Worm (Caenorhabditis elegans): ENCODE data around the gene K08D12.4.

ce11 chrIV:1659978-1660377, 47.1 kb upstream of the K08D12.4 start, which contains the start of gene Y41D4B.4:
- TF ChIP-seq ztf-11 (tag; optimal IDR thresholded peaks at IDR 0.05) (no peak), lsy-2 (tag; optimal IDR thresholded peaks at IDR 0.05) (no peak), M03D4.4 (tag; optimal IDR thresholded peaks at IDR 0.05) (no peak), nhr-76 (tag; optimal IDR thresholded peaks at IDR 0.05) (no peak), nhr-28 (tag; optimal IDR thresholded peaks at IDR 0.05) (no peak), unc-39 (tag; optimal IDR thresholded peaks at IDR 0.05) (no peak), sptf-1 (tag; optimal IDR thresholded peaks at IDR 0.05) (no peak), cnd-1 (tag; optimal IDR thresholded peaks at IDR 0.05) (no peak)
